Worm (Caenorhabditis elegans): ENCODE results near the gene F34D10.9.

F34D10.9 gene

DNA sequence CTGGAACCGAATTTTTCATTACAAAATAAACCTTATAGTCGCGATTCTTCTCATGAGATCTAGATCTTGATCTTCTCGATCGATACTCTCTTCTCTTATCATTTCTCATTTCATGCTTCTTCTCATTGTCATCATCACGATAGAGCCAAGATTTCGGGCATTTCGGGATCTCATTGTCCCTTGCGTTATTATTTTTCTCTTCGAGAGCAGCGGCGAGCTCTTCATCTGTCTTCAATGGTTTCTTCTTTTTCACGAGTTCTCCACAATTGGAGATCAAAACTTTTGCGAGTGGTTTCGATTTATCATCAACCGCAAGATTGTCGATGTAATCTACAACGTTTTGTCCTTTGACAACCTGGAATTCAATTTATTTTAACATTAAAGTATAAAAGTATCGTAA is 31.1 kb downstream of the F34D10.9 start:
- TF ChIP-seq hlh-15 (tag; optimal IDR thresholded peaks at IDR 0.05) = no peak
- TF ChIP-seq pqm-1 (tag; optimal IDR thresholded peaks at IDR 0.05) = no peak
- TF ChIP-seq mec-3 (tag; optimal IDR thresholded peaks at IDR 0.05; ENCODE audit: borderline replicate concordance) = no peak
- TF ChIP-seq lim-6 (tag; optimal IDR thresholded peaks at IDR 0.05) = no peak
- no peak for TF ChIP-seq unc-55 (GFP tag; optimal IDR thresholded peaks at IDR 0.05)
- no peak for TF ChIP-seq lin-11 (tag; optimal IDR thresholded peaks at IDR 0.05)
- TF ChIP-seq fax-1 (tag; optimal IDR thresholded peaks at IDR 0.05) = no peak
- TF ChIP-seq pag-3 (tag; optimal IDR thresholded peaks at IDR 0.05; ENCODE audit: borderline replicate concordance) = no peak

- TF ChIP-seq C08G9.2 (tag; optimal IDR thresholded peaks at IDR 0.05) (peak; percentile 21), ceh-2 (tag; optimal IDR thresholded peaks at IDR 0.05) (peak; percentile 22), ceh-31 (tag; optimal IDR thresholded peaks at IDR 0.05) (peak; percentile 44), sox-2 (GFP tag; IDR thresholded peaks at IDR 0.05) (0 out of 2 replicates have a peak, but pooled peaks have one; percentile 19), ets-4 (tag; optimal IDR thresholded peaks at IDR 0.05) (peak; percentile 5)
These were observed 34.0 kb downstream of the F34D10.9 start for ce11 chrIII:3695398-3695797.

DNA sequence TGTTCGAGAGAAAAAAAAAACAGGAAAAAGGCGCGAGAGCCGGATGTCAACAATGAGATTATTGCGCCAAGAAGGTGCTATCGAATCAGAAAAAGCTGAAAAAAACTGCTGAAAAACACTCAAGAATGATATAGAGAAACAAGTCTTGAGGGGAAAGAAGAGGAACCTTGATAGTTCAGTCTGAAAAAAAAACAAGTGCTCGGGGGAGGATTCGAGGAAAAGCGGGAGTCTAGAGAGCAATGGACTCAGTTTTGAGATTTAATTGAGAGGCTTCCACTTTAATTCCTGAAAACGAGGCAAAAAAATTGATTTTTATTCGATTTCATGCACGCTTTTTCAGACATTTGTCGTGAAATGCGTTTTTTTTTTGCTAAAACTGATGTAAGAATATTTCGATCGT is 34.8 kb downstream of the F34D10.9 start, which contains the start of gene npr-15:
TSS of gene npr-15 (minus strand) at position 101 of the 400 bp plus-strand sequence.
- TF ChIP-seq Y22D7AL.16 (tag; optimal IDR thresholded peaks at IDR 0.05) = no peak
- no peak for TF ChIP-seq hlh-13 (GFP tag; optimal IDR thresholded peaks at IDR 0.05)
- no peak for TF ChIP-seq sox-4 (tag; optimal IDR thresholded peaks at IDR 0.05)
- no peak for TF ChIP-seq hlh-8 (tag; optimal IDR thresholded peaks at IDR 0.05)
- no peak for TF ChIP-seq ref-2 (tag; optimal IDR thresholded peaks at IDR 0.05)
- TF ChIP-seq ceh-18 (tag; optimal IDR thresholded peaks at IDR 0.05) = no peak
- TF ChIP-seq unc-3 (GFP tag; conservative IDR thresholded peaks at IDR 0.05) = no peak
- no peak for TF ChIP-seq unc-3 (tag; optimal IDR thresholded peaks at IDR 0.05)
- no peak for TF ChIP-seq C08G9.2 (tag; optimal IDR thresholded peaks at IDR 0.05)
- no peak for TF ChIP-seq pax-1 (tag; optimal IDR thresholded peaks at IDR 0.05)
- TF ChIP-seq elt-2 (tag; optimal IDR thresholded peaks at IDR 0.05) = no peak
- no peak for TF ChIP-seq ceh-9 (tag; optimal IDR thresholded peaks at IDR 0.05)
- no peak for TF ChIP-seq tbx-2 (tag; optimal IDR thresholded peaks at IDR 0.05)
- TF ChIP-seq lim-6 (tag; optimal IDR thresholded peaks at IDR 0.05) = no peak
- TF ChIP-seq che-1 (tag; optimal IDR thresholded peaks at IDR 0.05) = no peak
- no peak for TF ChIP-seq nhr-11 (tag; optimal IDR thresholded peaks at IDR 0.05)

ce11 chrIII:3692516-3692915 is 36.9 kb downstream of the F34D10.9 start:
- TF ChIP-seq unc-42 (tag; optimal IDR thresholded peaks at IDR 0.05) (peak; percentile 6), ceh-14 (tag; optimal IDR thresholded peaks at IDR 0.05) (no peak)

DNA sequence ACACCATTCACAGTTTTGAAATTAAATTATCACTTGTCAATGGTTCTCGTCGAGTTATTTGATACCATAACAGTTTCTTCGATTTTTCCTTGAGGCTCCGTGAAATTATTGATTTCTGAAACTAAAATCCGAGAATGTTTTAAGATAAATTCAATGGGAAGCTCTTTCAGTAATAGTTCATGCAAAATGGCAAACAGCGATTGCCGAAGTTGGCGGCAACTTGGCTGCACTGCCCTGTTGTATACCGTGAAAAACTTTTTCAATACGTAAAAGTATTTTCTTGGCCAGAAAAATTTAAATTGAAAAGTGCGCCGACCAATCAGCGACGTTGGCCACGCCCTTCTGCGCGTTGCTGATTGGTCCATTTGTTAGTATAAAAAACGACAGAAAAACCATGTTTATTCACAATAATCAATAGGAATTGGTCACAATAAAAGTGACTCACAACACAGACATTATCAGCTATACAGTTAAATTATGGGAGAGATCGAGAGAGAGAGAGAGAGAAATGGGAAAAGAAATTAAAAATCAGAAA is 46.5 kb downstream of the F34D10.9 start:
- TF ChIP-seq gmeb-2 (tag; optimal IDR thresholded peaks at IDR 0.05) (no peak), nfya-1 (tag; optimal IDR thresholded peaks at IDR 0.05) (peak; percentile 89)

DNA sequence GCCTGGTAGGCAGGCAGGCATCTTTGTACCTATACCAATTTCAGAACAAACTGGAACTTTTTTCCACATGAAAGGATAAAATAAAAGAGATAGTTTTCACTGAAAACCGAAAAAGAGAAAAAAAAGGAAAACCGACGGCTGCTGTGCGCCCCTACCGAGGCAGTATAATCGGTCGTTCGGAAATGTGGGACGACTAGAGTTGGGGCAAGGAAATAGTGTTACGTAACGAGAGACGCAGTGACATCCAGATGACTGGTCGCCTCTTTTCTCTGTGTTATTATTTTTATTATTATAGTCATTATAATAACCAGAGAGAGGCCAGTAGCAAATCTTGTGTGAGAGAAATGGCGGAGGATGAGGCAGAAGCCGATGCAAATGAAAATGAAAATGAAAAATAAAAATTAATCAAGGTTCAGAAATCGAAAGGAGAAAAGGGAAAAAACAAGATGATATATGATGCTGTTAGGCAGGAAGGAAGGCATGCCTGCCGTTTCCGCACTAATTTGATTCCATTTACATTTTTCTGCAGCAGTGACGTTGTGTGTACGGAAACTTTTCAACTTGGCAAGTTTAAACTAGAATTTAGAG is 48.0 kb downstream of the F34D10.9 start:
- TF ChIP-seq ceh-31 (tag; optimal IDR thresholded peaks at IDR 0.05) = peak; percentile 10
- no peak for TF ChIP-seq pha-2 (tag; optimal IDR thresholded peaks at IDR 0.05)
- TF ChIP-seq unc-42 (tag; optimal IDR thresholded peaks at IDR 0.05) = no peak
- no peak for TF ChIP-seq C38D4.7 (GFP tag; optimal IDR thresholded peaks at IDR 0.05)
- no peak for TF ChIP-seq ref-2 (tag; optimal IDR thresholded peaks at IDR 0.05)

Measured in whole organism, late embryonic.